Worm (Caenorhabditis elegans): ENCODE measurements around the gene cyc-2.1.

The cyc-2.1 gene

DNA sequence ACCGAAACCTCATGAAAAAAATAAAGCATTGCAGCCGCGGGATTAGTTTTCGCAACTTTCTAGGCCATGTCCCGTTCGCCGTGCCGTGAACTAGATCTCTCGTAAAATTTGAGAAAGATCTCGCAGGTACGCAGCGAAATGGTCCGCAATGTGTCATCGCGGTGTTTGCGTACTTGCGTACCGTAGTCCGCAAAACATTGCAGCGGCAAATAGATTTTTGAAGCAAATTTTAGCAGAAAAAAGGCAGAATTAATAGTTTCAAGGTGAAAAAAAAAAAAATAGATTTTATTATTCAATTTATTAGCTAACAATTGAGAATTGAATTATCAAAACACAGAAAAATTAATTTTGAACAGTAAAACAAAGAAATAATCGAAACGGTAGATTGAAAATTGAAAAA lies 20.9 kb downstream of the cyc-2.1 start (continued):
- TF ChIP-seq nhr-19 (GFP tag; conservative IDR thresholded peaks at IDR 0.05), result peak; percentile 100

DNA sequence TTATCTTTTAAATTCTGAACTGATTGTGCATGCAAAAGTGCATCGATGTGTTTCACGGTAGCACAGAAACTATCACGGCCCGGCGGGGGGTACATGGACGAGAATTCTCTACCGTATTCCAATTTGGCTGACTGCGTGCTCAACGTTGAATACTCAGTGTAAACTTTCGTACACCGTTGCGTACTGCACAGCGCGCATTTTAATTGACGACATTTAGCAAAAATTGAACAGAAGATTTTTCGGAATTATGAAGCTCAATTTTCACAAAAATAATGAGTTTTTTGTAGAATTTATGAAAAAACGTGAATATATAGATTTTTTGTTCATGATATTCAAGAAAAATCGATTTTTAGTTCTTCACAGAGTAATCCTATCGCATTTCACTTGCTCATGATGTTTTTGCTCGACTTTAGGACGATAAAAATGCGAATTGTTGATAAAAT lies 23.3 kb downstream of the cyc-2.1 start:
- TF ChIP-seq snu-23 (GFP tag; optimal IDR thresholded peaks at IDR 0.05) (peak; percentile 82), lsy-2 (tag; optimal IDR thresholded peaks at IDR 0.05) (peak; percentile 95 to 96), unc-86 (tag; optimal IDR thresholded peaks at IDR 0.05) (peak; percentile 79), fkh-8 (tag; optimal IDR thresholded peaks at IDR 0.05) (peak; percentile 76), jun-1 (tag; optimal IDR thresholded peaks at IDR 0.05) (peak; percentile 35), lin-15B (tag; optimal IDR thresholded peaks at IDR 0.05) (peak; percentile 49), swsn-7 (tag; optimal IDR thresholded peaks at IDR 0.05) (peak; percentile 86), fkh-10 (GFP tag; optimal IDR thresholded peaks at IDR 0.05) (peak; percentile 16), efl-3 (GFP tag; optimal IDR thresholded peaks at IDR 0.05) (peak; percentile 64), ceh-8 (GFP tag; optimal IDR thresholded peaks at IDR 0.05) (peak; percentile 68), irx-1 (tag; optimal IDR thresholded peaks at IDR 0.05) (peak; percentile 84), unc-98 (GFP tag; IDR thresholded peaks at IDR 0.05) (peak; percentile 99), dsc-1 (tag; optimal IDR thresholded peaks at IDR 0.05) (peak; percentile 89), lir-3 (tag; optimal IDR thresholded peaks at IDR 0.05; ENCODE audit: poor library complexity) (peak; percentile 78), nhr-20 (tag; optimal IDR thresholded peaks at IDR 0.05) (peak; percentile 83), elt-3 (tag; optimal IDR thresholded peaks at IDR 0.05) (peak in 1 of 6 experiments; percentile 14), nhr-19 (GFP tag; conservative IDR thresholded peaks at IDR 0.05) (peak; percentile 99), lin-14 (GFP tag; optimal IDR thresholded peaks at IDR 0.05) (peak; percentile 84), C34B4.2 (tag; optimal IDR thresholded peaks at IDR 0.05) (peak; percentile 20), nhr-77 (tag; optimal IDR thresholded peaks at IDR 0.05) (peak; percentile 53), C04F5.9 (tag; optimal IDR thresholded peaks at IDR 0.05) (peak; percentile 84), dpl-1 (GFP tag; optimal IDR thresholded peaks at IDR 0.05) (peak; percentile 47 to 58 (median 50)), mep-1 (tag; optimal IDR thresholded peaks at IDR 0.05) (peak; percentile 5), mab-9 (GFP tag; IDR thresholded peaks at IDR 0.05) (peak; percentile 100), F16B12.6 (tag; optimal IDR thresholded peaks at IDR 0.05) (peak; percentile 50), nhr-11 (tag; optimal IDR thresholded peaks at IDR 0.05) (peak; percentile 65), fkh-4 (tag; optimal IDR thresholded peaks at IDR 0.05; ENCODE audit: borderline replicate concordance) (peak; percentile 68), tbx-2 (tag; optimal IDR thresholded peaks at IDR 0.05) (peak; percentile 81), pax-3 (tag; optimal IDR thresholded peaks at IDR 0.05) (peak; percentile 87), efl-1 (optimal IDR thresholded peaks at IDR 0.05) (peak; percentile 69 to 76), efl-1 (GFP tag; optimal IDR thresholded peaks at IDR 0.05 in 1 of 2) (peak; percentile 50 to 95), lin-13 (GFP tag; optimal IDR thresholded peaks at IDR 0.05) (peak; percentile 1), isw-1 (GFP tag; IDR thresholded peaks at IDR 0.05) (peak; percentile 99), ztf-11 (tag; optimal IDR thresholded peaks at IDR 0.05) (peak in 1 of 2 experiments; percentile 74), grh-1 (GFP tag; IDR thresholded peaks at IDR 0.05) (peak; percentile 100), xbp-1 (tag; optimal IDR thresholded peaks at IDR 0.05) (peak; percentile 79), C16A3.4 (tag; optimal IDR thresholded peaks at IDR 0.05) (peak; percentile 3), nhr-85 (tag) (peak; percentile 93), ceh-90 (tag; optimal IDR thresholded peaks at IDR 0.05) (peak; percentile 66), zip-4 (GFP tag; optimal IDR thresholded peaks at IDR 0.05) (peak; percentile 63), nhr-90 (tag; optimal IDR thresholded peaks at IDR 0.05; ENCODE audit: poor library complexity) (peak; percentile 90), sox-4 (tag; optimal IDR thresholded peaks at IDR 0.05) (peak; percentile 81), ets-5 (GFP tag; IDR thresholded peaks at IDR 0.05) (peak; percentile 99), egl-13 (tag; optimal IDR thresholded peaks at IDR 0.05) (peak; percentile 68), ceh-88 (GFP tag; IDR thresholded peaks at IDR 0.05) (peak; percentile 99), nhr-47 (tag; optimal IDR thresholded peaks at IDR 0.05) (peak; percentile 97), nhr-71 (tag; optimal IDR thresholded peaks at IDR 0.05) (peak; percentile 94), rnt-1 (tag; optimal IDR thresholded peaks at IDR 0.05) (peak; percentile 47), lin-35 (GFP tag; optimal IDR thresholded peaks at IDR 0.05) (peak; percentile 29 to 43), elt-2 (tag; optimal IDR thresholded peaks at IDR 0.05) (peak; percentile 53)

All from whole organism, L1 larva.